Fruit fly (Drosophila melanogaster) whole organism, pupa: ENCODE data around the gene Arp10.
A peak's percentile ranks its signal among the peaks of the same experiment; 100 is the strongest.

Source experiments
- CG10348 ChIP-seq: fragments of 200-800 bp; sonication (Bioruptor generic); IDR thresholded peaks from 2 replicates; pipeline ENCODE4 v1.3.6; 2022; ENCODE audit warnings: missing biosample characterization, missing genetic modification characterization
- CG12605 ChIP-seq: fragments of 200-800 bp; sonication (Bioruptor generic); IDR thresholded peaks from 2 replicates; pipeline ENCODE4 v1.3.6; 2022; ENCODE audit warnings: missing biosample characterization, missing genetic modification characterization
- CG13204 ChIP-seq: fragments of 200-800 bp; sonication (Bioruptor generic); optimal IDR thresholded peaks from 2 replicates; lab custom pipeline; 2018; ENCODE audit warnings: missing biosample characterization, mild to moderate bottlenecking, missing genetic modification characterization, moderate library complexity
- CG14655 ChIP-seq: fragments of 200-800 bp; sonication (Bioruptor generic); optimal IDR thresholded peaks from 3 replicates; lab custom pipeline; 2017; ENCODE audit warnings: mild to moderate bottlenecking, missing biosample characterization, missing genetic modification reagents, missing genetic modification characterization
- CG15710 ChIP-seq: fragments of 200-800 bp; sonication (Bioruptor generic); optimal IDR thresholded peaks from 2 replicates; lab custom pipeline; 2018; ENCODE audit warnings: missing biosample characterization, mild to moderate bottlenecking, missing genetic modification characterization, moderate library complexity
- CG17806 ChIP-seq: fragments of 200-800 bp; sonication (Bioruptor generic); optimal IDR thresholded peaks from 2 replicates; lab custom pipeline; 2018; ENCODE audit warnings: missing biosample characterization, mild to moderate bottlenecking, missing genetic modification characterization, moderate library complexity
- CG32121 ChIP-seq: fragments of 200-800 bp; sonication (Bioruptor generic); IDR thresholded peaks from 2 replicates; pipeline ENCODE4 v1.3.6; 2022; ENCODE audit warnings: missing biosample characterization, missing genetic modification characterization
- CG34367 ChIP-seq: fragments of 200-800 bp; sonication (Bioruptor generic); optimal IDR thresholded peaks from 2 replicates; lab custom pipeline; 2018; ENCODE audit warnings: missing biosample characterization, mild to moderate bottlenecking, missing genetic modification characterization
- CG4496 ChIP-seq: fragments of 200-800 bp; sonication (Bioruptor generic); IDR thresholded peaks from 3 replicates; pipeline ENCODE4 v1.3.6; 2022; ENCODE audit warnings: missing biosample characterization, missing genetic modification characterization
- CG8159 ChIP-seq: fragments of 200-800 bp; sonication (Bioruptor generic); optimal IDR thresholded peaks from 3 replicates; lab custom pipeline; 2018; ENCODE audit warnings: missing biosample characterization, mild to moderate bottlenecking, missing genetic modification characterization, moderate library complexity
- CG8301 ChIP-seq: fragments of 200-800 bp; sonication (Bioruptor generic); optimal IDR thresholded peaks from 2 replicates; lab custom pipeline; 2018; ENCODE audit warnings: missing biosample characterization, mild to moderate bottlenecking, missing genetic modification characterization
- CG9948 ChIP-seq: fragments of 200-800 bp; sonication (Bioruptor generic); optimal IDR thresholded peaks from 2 replicates; lab custom pipeline; 2018; ENCODE audit warnings: missing biosample characterization, mild to moderate bottlenecking, missing genetic modification characterization, moderate library complexity
- D1 ChIP-seq: fragments of 200-800 bp; sonication (Bioruptor generic); optimal IDR thresholded peaks from 2 replicates; lab custom pipeline; 2018; ENCODE audit warnings: missing biosample characterization, mild to moderate bottlenecking, missing genetic modification characterization, moderate library complexity
- EcR ChIP-seq: fragments of 200-800 bp; sonication (Bioruptor generic); optimal IDR thresholded peaks from 3 replicates; lab custom pipeline; 2019; ENCODE audit warnings: missing biosample characterization, missing genetic modification characterization, mild to moderate bottlenecking, moderate library complexity, missing genetic modification reagents
- Ets98B ChIP-seq: fragments of 200-800 bp; sonication (Bioruptor generic); IDR thresholded peaks from 2 replicates; pipeline ENCODE4 v1.3.6; 2022; ENCODE audit warnings: missing biosample characterization, missing genetic modification characterization
- Pif1A ChIP-seq: fragments of 200-800 bp; sonication (Bioruptor generic); optimal IDR thresholded peaks from 3 replicates; lab custom pipeline; 2016; ENCODE audit warnings: missing biosample characterization, missing genetic modification characterization
- Pif1B ChIP-seq: fragments of 200-800 bp; sonication (Bioruptor generic); optimal IDR thresholded peaks from 3 replicates; lab custom pipeline; 2016; ENCODE audit warnings: missing biosample characterization, missing genetic modification characterization
- Snoo ChIP-seq: fragments of 200-800 bp; sonication (Bioruptor generic); optimal IDR thresholded peaks from 3 replicates; lab custom pipeline; 2017; ENCODE audit warnings: missing biosample characterization, mild to moderate bottlenecking, missing genetic modification characterization, inconsistent platforms
- fd96Ca ChIP-seq: fragments of 200-800 bp; sonication (Bioruptor generic); IDR thresholded peaks from 3 replicates; pipeline ENCODE4 v1.3.6; 2022; ENCODE audit warnings: missing biosample characterization, missing genetic modification characterization
- gl ChIP-seq: fragments of 200-800 bp; sonication (Bioruptor generic); optimal IDR thresholded peaks from 2 replicates; lab custom pipeline; 2018; ENCODE audit warnings: missing biosample characterization, mild to moderate bottlenecking, missing genetic modification characterization
- rn ChIP-seq: fragments of 200-800 bp; sonication (Bioruptor generic); IDR thresholded peaks from 2 replicates; pipeline ENCODE4 v1.3.6; 2022; ENCODE audit warnings: missing biosample characterization, missing genetic modification characterization

Gene Arp10

DNA sequence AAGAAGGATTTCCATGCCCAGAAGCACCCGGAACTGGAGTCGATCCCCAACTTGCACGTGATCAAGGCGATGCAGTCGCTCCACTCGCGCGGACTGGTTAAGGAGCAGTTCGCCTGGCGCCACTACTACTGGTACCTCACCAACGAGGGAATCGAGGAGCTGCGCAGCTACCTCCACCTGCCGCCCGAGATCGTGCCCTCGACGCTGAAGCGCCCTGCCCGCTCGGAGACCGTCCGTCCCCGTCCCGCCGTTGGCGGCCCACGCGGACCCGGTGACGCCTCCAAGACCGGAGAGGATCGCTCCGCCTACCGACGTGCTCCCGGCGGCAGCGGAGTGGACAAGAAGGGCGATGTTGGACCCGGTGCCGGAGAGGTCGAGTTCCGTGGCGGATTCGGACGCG, 47.5 kb downstream of the Arp10 start:
- no peak for TF ChIP-seq CG13204 (GFP tag; lab: Kevin White, UChicago)
- TF ChIP-seq CG34367 (tag; lab: Kevin White, UChicago), result no peak
- no peak for TF ChIP-seq Pif1B (GFP tag; lab: Kevin White, UChicago)
- TF ChIP-seq CG32121 (GFP tag; lab: Robert Waterston, UW), result no peak

DNA sequence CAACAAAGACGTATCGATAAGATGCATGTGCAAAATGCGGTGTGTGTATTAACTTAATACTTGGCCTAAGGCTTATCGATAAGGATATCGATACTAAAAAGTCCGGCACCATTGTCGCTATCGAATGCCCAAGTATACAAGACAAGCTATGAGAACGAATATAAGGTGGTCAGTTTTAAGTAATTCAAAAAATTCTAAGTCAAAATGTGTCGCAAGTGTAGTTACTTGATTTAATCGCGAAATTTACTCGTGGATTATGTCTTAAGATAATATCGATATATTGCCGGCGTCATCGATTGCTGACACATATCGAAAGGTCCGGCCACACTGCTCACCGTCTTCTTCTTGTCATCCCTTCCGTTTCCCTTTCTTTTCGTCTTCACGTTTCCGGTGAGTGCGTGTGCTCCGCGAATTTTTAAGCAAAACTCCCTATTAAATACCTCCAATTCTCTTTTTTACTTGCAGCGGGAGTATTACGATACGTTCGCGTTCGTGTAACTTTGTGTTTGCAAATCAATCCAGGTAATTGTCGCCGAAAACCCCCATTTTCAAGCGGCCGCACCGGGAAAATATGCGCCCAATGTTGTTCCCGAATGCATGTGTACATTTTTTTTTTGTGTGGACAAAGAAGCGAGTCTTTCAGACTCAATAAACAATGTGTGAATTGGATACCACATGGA, 48.2 kb downstream of the Arp10 start, which contains the start of gene RpS10b:
RpS10b (plus strand) TSS at position 348 of the 680 bp plus-strand sequence.
- peak; percentile 63 for TF ChIP-seq CG8159 (tag; lab: Kevin White, UChicago)
- TF ChIP-seq CG10348 (GFP tag; lab: Robert Waterston, UW), result no peak
- peak; percentile 47 for TF ChIP-seq CG8301 (tag; lab: Kevin White, UChicago)
- peak; percentile 60 for TF ChIP-seq CG14655 (GFP tag; lab: Kevin White, UChicago)
- peak; percentile 92 for TF ChIP-seq CG4496 (GFP tag; lab: Robert Waterston, UW)
- no peak for TF ChIP-seq CG32121 (GFP tag; lab: Robert Waterston, UW)
- TF ChIP-seq gl (tag; lab: Kevin White, UChicago), result peak; percentile 73
- peak; percentile 93 for TF ChIP-seq Snoo (tag; lab: Kevin White, UChicago)
- TF ChIP-seq CG9948, result peak; percentile 3
- TF ChIP-seq EcR, result no peak
- peak; percentile 28 for TF ChIP-seq CG17806 (tag; lab: Kevin White, UChicago)
- TF ChIP-seq CG34367 (tag; lab: Kevin White, UChicago), result peak; percentile 78
- peak; percentile 73 for TF ChIP-seq CG13204 (GFP tag; lab: Kevin White, UChicago)
- peak; percentile 78 for TF ChIP-seq Pif1B (GFP tag; lab: Kevin White, UChicago)
- TF ChIP-seq CG12605 (GFP tag; lab: Robert Waterston, UW), result peak; percentile 79
- peak; percentile 41 for TF ChIP-seq Ets98B (GFP tag; lab: Robert Waterston, UW)
- TF ChIP-seq fd96Ca (GFP tag; lab: Robert Waterston, UW), result no peak
- peak; percentile 67 for TF ChIP-seq CG15710 (tag; lab: Kevin White, UChicago)
- TF ChIP-seq Pif1A, result peak; percentile 85
- no peak for TF ChIP-seq D1 (tag; lab: Kevin White, UChicago)
- TF ChIP-seq rn (GFP tag; lab: Robert Waterston, UW), result no peak
- TF ChIP-seq, all 21 proteins: peak for 15

- TF ChIP-seq CG10348 (GFP tag; lab: Robert Waterston, UW) (no peak), CG17806 (tag; lab: Kevin White, UChicago) (no peak), rn (GFP tag; lab: Robert Waterston, UW) (no peak), CG8301 (tag; lab: Kevin White, UChicago) (no peak), CG13204 (GFP tag; lab: Kevin White, UChicago) (no peak), Ets98B (GFP tag; lab: Robert Waterston, UW) (no peak), CG34367 (tag; lab: Kevin White, UChicago) (no peak), gl (tag; lab: Kevin White, UChicago) (no peak), CG15710 (tag; lab: Kevin White, UChicago) (no peak), Pif1A (no peak), EcR (no peak), D1 (tag; lab: Kevin White, UChicago) (no peak), CG14655 (GFP tag; lab: Kevin White, UChicago) (no peak), CG4496 (GFP tag; lab: Robert Waterston, UW) (no peak)
Observed at dm6 chrX:19595862-19596261, 50.1 kb downstream of the Arp10 start.
